Fruit fly (Drosophila melanogaster): Measurements from ENCODE around the gene if.

The if gene

DNA sequence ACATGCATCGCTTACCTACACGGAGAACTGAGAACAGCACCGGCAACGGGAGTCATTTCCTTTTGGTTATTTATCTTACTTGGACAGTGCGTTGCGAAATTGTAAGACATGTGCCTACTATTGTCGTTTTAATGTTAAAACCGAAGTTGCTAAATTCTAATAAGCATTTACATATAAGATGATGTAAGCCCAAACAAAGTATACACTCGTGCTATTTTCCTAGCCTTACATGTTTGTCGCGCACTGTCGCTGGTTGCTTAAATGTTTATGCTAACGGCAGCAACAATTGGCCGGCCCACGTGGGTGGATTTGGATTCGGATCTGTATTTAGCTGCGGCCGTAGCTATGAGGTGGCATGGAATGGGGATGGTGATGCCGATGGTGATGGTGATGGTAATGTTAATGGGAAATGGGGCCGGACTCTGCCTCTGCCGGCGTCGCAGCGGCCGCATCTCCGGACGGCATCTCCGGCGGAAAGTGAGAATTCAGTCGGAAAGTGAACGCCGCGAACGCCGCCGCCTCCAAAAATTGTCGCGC is 28.0 kb upstream of the if start, which contains the start of gene CG4829 (continued):
- TF ChIP-seq dmrt99B (tag; optimal IDR thresholded peaks at IDR 0.05) (peak; percentile 94), CG10366 (GFP tag; IDR thresholded peaks at IDR 0.05) (peak; percentile 87), Dip2 (GFP tag; IDR thresholded peaks at IDR 0.05) (peak; percentile 45; the same call in 1 of the 2 replicates), D (optimal IDR thresholded peaks at IDR 0.05) (no peak), D (GFP tag; optimal IDR thresholded peaks at IDR 0.05) (peak; percentile 87), fu2 (GFP tag; optimal IDR thresholded peaks at IDR 0.05) (peak; percentile 67), CG12299 (tag; optimal IDR thresholded peaks at IDR 0.05) (peak; percentile 79), tap (tag; optimal IDR thresholded peaks at IDR 0.05) (peak; percentile 92), CG2199 (GFP tag; IDR thresholded peaks at IDR 0.05) (peak; percentile 84), CG1647 (GFP tag; optimal IDR thresholded peaks at IDR 0.05) (peak; percentile 86), sqz (GFP tag; optimal IDR thresholded peaks at IDR 0.05) (peak; percentile 88), Poxn (GFP tag; IDR thresholded peaks at IDR 0.05) (peak; percentile 25; the same call in 1 of the 2 replicates), row (GFP tag; IDR thresholded peaks at IDR 0.05) (peak; percentile 90), CG10959 (GFP tag; IDR thresholded peaks at IDR 0.05) (peak; percentile 78), CG4282 (GFP tag; optimal IDR thresholded peaks at IDR 0.05) (peak; percentile 71), CG2120 (GFP tag; optimal IDR thresholded peaks at IDR 0.05) (peak; percentile 85), Rfx (GFP tag; IDR thresholded peaks at IDR 0.05) (peak; percentile 94), bbx (GFP tag; IDR thresholded peaks at IDR 0.05; ENCODE audit: partially characterized antibody) (no peak), nerfin-1 (tag; optimal IDR thresholded peaks at IDR 0.05) (peak; percentile 88), CG12219 (GFP tag; optimal IDR thresholded peaks at IDR 0.05) (peak; percentile 92), CG3281 (GFP tag; optimal IDR thresholded peaks at IDR 0.05) (peak; percentile 82), lmd (GFP tag; IDR thresholded peaks at IDR 0.05) (peak; percentile 92), CG11723 (GFP tag; optimal IDR thresholded peaks at IDR 0.05) (peak; percentile 77), phol (tag; optimal IDR thresholded peaks at IDR 0.05) (peak; percentile 88), dan (GFP tag; IDR thresholded peaks at IDR 0.05) (no peak), CG7963 (GFP tag; IDR thresholded peaks at IDR 0.05; ENCODE audit: partially characterized antibody) (no peak), Kr (GFP tag; optimal IDR thresholded peaks at IDR 0.05) (no peak), klu (GFP tag; IDR thresholded peaks at IDR 0.05) (peak; percentile 79), HLHmδ (GFP tag; optimal IDR thresholded peaks at IDR 0.05) (no peak), Nf-YC (tag; optimal IDR thresholded peaks at IDR 0.05) (peak; percentile 80), sr (GFP tag; IDR thresholded peaks at IDR 0.05) (peak; percentile 92), Dfd (GFP tag; optimal IDR thresholded peaks at IDR 0.05) (no peak), D19A (tag; optimal IDR thresholded peaks at IDR 0.05) (peak; percentile 86), CG6254 (GFP tag; optimal IDR thresholded peaks at IDR 0.05) (peak; percentile 80), CG17802 (tag; optimal IDR thresholded peaks at IDR 0.05) (peak; percentile 63), CG14965 (GFP tag; optimal IDR thresholded peaks at IDR 0.05; ENCODE audit: borderline replicate concordance) (peak; percentile 23), sc (optimal IDR thresholded peaks at IDR 0.05) (no peak), sc (GFP tag; optimal IDR thresholded peaks at IDR 0.05) (peak; percentile 71), CG3726 (GFP tag; IDR thresholded peaks at IDR 0.05) (peak; percentile 74; the same call in 1 of the 3 replicates), ash1 (GFP tag; optimal IDR thresholded peaks at IDR 0.05) (no peak), CG11696 (GFP tag; IDR thresholded peaks at IDR 0.05) (peak; percentile 79), CG17328 (GFP tag; IDR thresholded peaks at IDR 0.05) (peak; percentile 88), NC2α (GFP tag; optimal IDR thresholded peaks at IDR 0.05) (peak; percentile 64), toy (GFP tag; IDR thresholded peaks at IDR 0.05) (peak; percentile 56; the same call in 1 of the 2 replicates), Doc2 (GFP tag; IDR thresholded peaks at IDR 0.05) (peak; percentile 59), sisA (GFP tag; IDR thresholded peaks at IDR 0.05) (peak; percentile 92), chinmo (GFP tag; IDR thresholded peaks at IDR 0.05; ENCODE audit: partially characterized antibody) (no peak), CG6765 (GFP tag; optimal IDR thresholded peaks at IDR 0.05) (peak; percentile 76), CG7928 (GFP tag; optimal IDR thresholded peaks at IDR 0.05) (peak; percentile 61), CG4854 (GFP tag; optimal IDR thresholded peaks at IDR 0.05) (peak; percentile 79), Atf-2 (GFP tag; optimal IDR thresholded peaks at IDR 0.05) (peak; percentile 77), CTCF (GFP tag; optimal IDR thresholded peaks at IDR 0.05) (peak; percentile 51)
